Worm (Caenorhabditis elegans): ENCODE data around the gene F08G12.5.

DNA sequence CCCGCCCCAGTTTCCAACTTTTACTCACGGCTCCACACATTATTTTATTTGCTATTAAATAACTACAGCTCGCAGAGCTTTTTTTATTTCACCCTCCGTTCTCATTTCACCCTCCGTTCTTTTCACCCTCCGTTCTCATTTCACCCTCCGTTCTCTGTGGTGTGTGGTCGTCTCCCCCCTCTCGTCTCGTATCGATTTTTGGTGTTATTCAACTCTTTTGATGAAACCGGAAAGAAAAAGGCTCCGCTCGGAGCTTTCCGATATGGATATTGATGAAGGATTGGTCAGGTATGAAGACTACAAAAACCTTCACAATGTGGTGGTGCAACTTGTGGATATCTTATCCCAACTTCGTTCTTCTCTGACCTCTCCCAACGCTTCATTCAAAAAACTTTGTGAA, 19.6 kb downstream of the F08G12.5 start:
- no peak for TF ChIP-seq fkh-10 (GFP tag; optimal IDR thresholded peaks at IDR 0.05)
- TF ChIP-seq ceh-8 (GFP tag; optimal IDR thresholded peaks at IDR 0.05): no peak
- TF ChIP-seq ama-1 (optimal IDR thresholded peaks at IDR 0.05): no peak
- TF ChIP-seq unc-62 (GFP tag; optimal IDR thresholded peaks at IDR 0.05): no peak
- TF ChIP-seq egl-27 (tag; optimal IDR thresholded peaks at IDR 0.05): no peak
- no peak for TF ChIP-seq swsn-7 (tag; optimal IDR thresholded peaks at IDR 0.05)
- no peak for TF ChIP-seq zip-4 (GFP tag; optimal IDR thresholded peaks at IDR 0.05)
- TF ChIP-seq blmp-1 (tag; optimal IDR thresholded peaks at IDR 0.05): no peak
- TF ChIP-seq mdl-1 (tag; optimal IDR thresholded peaks at IDR 0.05): no peak
- TF ChIP-seq pag-3 (tag; optimal IDR thresholded peaks at IDR 0.05; ENCODE audit: borderline replicate concordance, insufficient read depth): no peak
